Fruit fly (Drosophila melanogaster) whole organism, embryonic: Measurements from ENCODE around the gene TwdlC.

Experiments
- Atf6 ChIP-seq: fragments of 200-800 bp; sonication (Bioruptor generic); IDR thresholded peaks from 2 replicates; pipeline ENCODE4 v1.3.6; 2022; ENCODE audit warnings: missing biosample characterization, missing genetic modification characterization
- C15 ChIP-seq: fragments of 200-800 bp; sonication (Bioruptor generic); IDR thresholded peaks from 3 replicates; pipeline ENCODE4 v1.3.6; 2022; ENCODE audit warnings: missing biosample characterization, missing genetic modification characterization
- CG10431 ChIP-seq: fragments of 200-800 bp; sonication (Bioruptor generic); optimal IDR thresholded peaks from 3 replicates; lab custom pipeline; 2018; ENCODE audit warnings: missing biosample characterization, mild to moderate bottlenecking, missing genetic modification characterization
- CG10543 ChIP-seq: fragments of 200-800 bp; sonication (Bioruptor generic); optimal IDR thresholded peaks from 3 replicates; lab custom pipeline; 2017; ENCODE audit warnings: missing biosample characterization, mild to moderate bottlenecking, missing genetic modification characterization, moderate library complexity
- CG10654 ChIP-seq: fragments of 200-800 bp; sonication (Bioruptor generic); optimal IDR thresholded peaks from 2 replicates; lab custom pipeline; 2016; ENCODE audit warnings: missing biosample characterization, missing genetic modification characterization
- CG11093 ChIP-seq: fragments of 200-800 bp; sonication (Bioruptor generic); IDR thresholded peaks from 3 replicates; pipeline ENCODE4 v1.3.6; 2022; ENCODE audit warnings: missing biosample characterization, missing genetic modification characterization
- CG12155 ChIP-seq: fragments of 200-800 bp; sonication (Bioruptor generic); optimal IDR thresholded peaks from 3 replicates; lab custom pipeline; 2016; ENCODE audit warnings: missing biosample characterization, missing genetic modification characterization
- CG12942 ChIP-seq: fragments of 200-800 bp; sonication (Bioruptor generic); optimal IDR thresholded peaks from 3 replicates; lab custom pipeline; 2016; ENCODE audit warnings: missing biosample characterization, missing genetic modification characterization
- CG13123 ChIP-seq: fragments of 200-800 bp; sonication (Bioruptor generic); optimal IDR thresholded peaks from 2 replicates; lab custom pipeline; 2016; ENCODE audit warnings: missing biosample characterization, missing genetic modification characterization
- CG13287 ChIP-seq: fragments of 200-800 bp; sonication (Bioruptor generic); IDR thresholded peaks from 2 replicates; pipeline ENCODE4 v1.3.6; 2022; ENCODE audit warnings: missing biosample characterization, missing genetic modification characterization; ENCODE audit not compliant: partially characterized antibody
- CG13424 ChIP-seq: fragments of 200-800 bp; sonication (Bioruptor generic); optimal IDR thresholded peaks from 2 replicates; lab custom pipeline; 2019; ENCODE audit warnings: missing biosample characterization, mild to moderate bottlenecking, missing genetic modification characterization, moderate library complexity
- CG14860 ChIP-seq: fragments of 200-800 bp; sonication (Bioruptor generic); IDR thresholded peaks from 3 replicates; pipeline ENCODE4 v1.3.6; 2022; ENCODE audit warnings: missing biosample characterization, missing genetic modification characterization; ENCODE audit not compliant: partially characterized antibody
- CG16815 ChIP-seq: fragments of 200-800 bp; sonication (Bioruptor generic); optimal IDR thresholded peaks from 3 replicates; lab custom pipeline; 2017; ENCODE audit warnings: missing biosample characterization, mild to moderate bottlenecking, missing genetic modification characterization
- CG17186 ChIP-seq: fragments of 200-800 bp; sonication (Bioruptor generic); optimal IDR thresholded peaks from 3 replicates; lab custom pipeline; 2017; ENCODE audit warnings: missing biosample characterization, missing genetic modification reagents, missing genetic modification characterization
- CG1832 ChIP-seq: fragments of 200-800 bp; sonication (Bioruptor generic); optimal IDR thresholded peaks from 2 replicates; lab custom pipeline; 2017; ENCODE audit warnings: missing biosample characterization, mild to moderate bottlenecking, missing genetic modification characterization, inconsistent platforms
- CG18619 ChIP-seq: fragments of 200-800 bp; sonication (Bioruptor generic); optimal IDR thresholded peaks from 3 replicates; lab custom pipeline; 2017; ENCODE audit warnings: missing biosample characterization, mild to moderate bottlenecking, missing genetic modification characterization
- CG3726 ChIP-seq: fragments of 200-800 bp; sonication (Bioruptor generic); IDR thresholded peaks from 3 replicates; pipeline ENCODE4, ENCODE4 v1.3.6; 2022; ENCODE audit warnings: missing biosample characterization, missing genetic modification characterization
- CG3847 ChIP-seq: fragments of 200-800 bp; sonication (Bioruptor generic); IDR thresholded peaks from 2 replicates; pipeline ENCODE4 v1.3.6; 2022; ENCODE audit warnings: missing biosample characterization, missing genetic modification characterization
- CG4360 ChIP-seq: fragments of 200-800 bp; sonication (Bioruptor generic); IDR thresholded peaks from 2 replicates; pipeline ENCODE4 v1.3.6; 2022; ENCODE audit warnings: missing biosample characterization, missing genetic modification characterization
- CG6654 ChIP-seq: fragments of 200-800 bp; sonication (Bioruptor generic); optimal IDR thresholded peaks from 2 replicates; lab custom pipeline; 2017; ENCODE audit warnings: missing biosample characterization, mild to moderate bottlenecking, missing genetic modification characterization
- CG7839 ChIP-seq: fragments of 200-800 bp; sonication (Bioruptor generic); optimal IDR thresholded peaks from 3 replicates; lab custom pipeline; 2018; ENCODE audit warnings: missing biosample characterization, mild to moderate bottlenecking, missing genetic modification characterization, moderate library complexity
- CG8478 ChIP-seq: fragments of >200 bp; optimal IDR thresholded peaks from 2 replicates; lab custom pipeline; 2018
- CG9817 ChIP-seq: fragments of 200-800 bp; sonication (Bioruptor generic); optimal IDR thresholded peaks from 2 replicates; lab custom pipeline; 2018; ENCODE audit warnings: missing biosample characterization, mild to moderate bottlenecking, missing genetic modification characterization, moderate library complexity
- E2f1 ChIP-seq: fragments of 200-800 bp; sonication (Bioruptor generic); IDR thresholded peaks from 2 replicates; pipeline ENCODE4 v1.3.6; 2022; ENCODE audit warnings: missing biosample characterization, missing genetic modification characterization
- E2f2 ChIP-seq: fragments of 200-800 bp; sonication (Bioruptor generic); IDR thresholded peaks from 2 replicates; pipeline ENCODE4 v1.3.6; 2022; ENCODE audit warnings: missing biosample characterization, missing genetic modification characterization
- Gsc ChIP-seq: fragments of 200-800 bp; sonication (Bioruptor generic); IDR thresholded peaks from 2 replicates; pipeline ENCODE4 v1.3.6; 2022; ENCODE audit warnings: missing biosample characterization, missing genetic modification characterization
- HLH4C ChIP-seq: fragments of 200-800 bp; sonication (Bioruptor generic); IDR thresholded peaks from 3 replicates; pipeline ENCODE4 v1.3.6; 2022; ENCODE audit warnings: missing biosample characterization, missing genetic modification characterization; ENCODE audit not compliant: partially characterized antibody
- MESR4 ChIP-seq: fragments of 200-800 bp; sonication (Bioruptor generic); optimal IDR thresholded peaks from 2 replicates; lab custom pipeline; 2018; ENCODE audit warnings: missing biosample characterization, mild to moderate bottlenecking, missing genetic modification characterization, moderate library complexity
- Myb ChIP-seq: fragments of 200-800 bp; sonication (Bioruptor generic); optimal IDR thresholded peaks from 2 replicates; lab custom pipeline; 2016; ENCODE audit warnings: missing biosample characterization, missing genetic modification characterization
- Sry-δ ChIP-seq: fragments of 200-800 bp; sonication (Bioruptor generic); optimal IDR thresholded peaks from 2 replicates; lab custom pipeline; 2016; ENCODE audit warnings: missing biosample characterization, missing genetic modification characterization
- ase ChIP-seq: fragments of 200-800 bp; sonication (Bioruptor generic); IDR thresholded peaks from 3 replicates; pipeline ENCODE4 v1.3.6; 2022; ENCODE audit warnings: missing biosample characterization, missing genetic modification characterization
- ash1 ChIP-seq: fragments of 200-800 bp; sonication (Bioruptor generic); optimal IDR thresholded peaks from 2 replicates; lab custom pipeline; 2018; ENCODE audit warnings: missing biosample characterization, mild to moderate bottlenecking, missing genetic modification characterization
- cato ChIP-seq: fragments of 200-800 bp; sonication (Bioruptor generic); optimal IDR thresholded peaks from 2 replicates; lab custom pipeline; 2016; ENCODE audit warnings: missing biosample characterization, missing genetic modification characterization, borderline replicate concordance
- cg ChIP-seq: fragments of 200-800 bp; sonication (Bioruptor generic); optimal IDR thresholded peaks from 3 replicates; lab custom pipeline; 2019; ENCODE audit warnings: missing biosample characterization, mild to moderate bottlenecking, missing genetic modification characterization, moderate library complexity
- chm ChIP-seq: fragments of 200-800 bp; sonication (Bioruptor generic); IDR thresholded peaks from 2 replicates; pipeline ENCODE4 v1.3.6; 2022; ENCODE audit warnings: missing biosample characterization, missing genetic modification characterization
- chn ChIP-seq: fragments of 200-800 bp; sonication (Bioruptor generic); optimal IDR thresholded peaks from 2 replicates; lab custom pipeline; 2016; ENCODE audit warnings: missing biosample characterization, missing genetic modification characterization
- fru ChIP-seq: fragments of >200 bp; optimal IDR thresholded peaks from 2 replicates; lab custom pipeline; 2017
- gem ChIP-seq: fragments of 200-800 bp; sonication (Bioruptor generic); optimal IDR thresholded peaks from 2 replicates; lab custom pipeline; 2019; ENCODE audit warnings: missing biosample characterization, mild to moderate bottlenecking, missing genetic modification characterization, moderate library complexity
- gro ChIP-seq: fragments of 200-800 bp; sonication (Bioruptor generic); optimal IDR thresholded peaks from 2 replicates; lab custom pipeline; 2016; ENCODE audit warnings: missing biosample characterization, missing genetic modification characterization
- hkb ChIP-seq, 2 experiments: fragments of 200-800 bp in 1 of 2; fragments of >200 bp in 1 of 2; sonication (Bioruptor generic) in 1 of 2; IDR thresholded peaks in 1 of 2; optimal IDR thresholded peaks in 1 of 2; 2 replicates each; pipeline versions ENCODE4 v1.3.6 to Lab custom; 2017 to 2022; ENCODE audit warnings: missing biosample characterization in 1 of 2, missing genetic modification characterization in 1 of 2
- ind ChIP-seq: fragments of 200-800 bp; sonication (Bioruptor generic); optimal IDR thresholded peaks from 3 replicates; lab custom pipeline; 2016; ENCODE audit warnings: missing biosample characterization, missing genetic modification characterization
- lbe ChIP-seq: fragments of 200-800 bp; sonication (Bioruptor generic); optimal IDR thresholded peaks from 2 replicates; lab custom pipeline; 2016; ENCODE audit warnings: missing biosample characterization, mild to moderate bottlenecking, missing genetic modification characterization
- nom ChIP-seq: fragments of 200-800 bp; sonication (Bioruptor generic); optimal IDR thresholded peaks from 2 replicates; lab custom pipeline; 2017; ENCODE audit warnings: missing biosample characterization, missing genetic modification characterization, mild to moderate bottlenecking, moderate library complexity, missing genetic modification reagents
- pho ChIP-seq: fragments of 200-800 bp; sonication (Bioruptor generic); optimal IDR thresholded peaks from 2 replicates; lab custom pipeline; 2016; ENCODE audit warnings: missing biosample characterization, missing genetic modification characterization
- pum ChIP-seq: fragments of 200-800 bp; sonication (Bioruptor generic); optimal IDR thresholded peaks from 2 replicates; lab custom pipeline; 2016; ENCODE audit warnings: missing biosample characterization, missing genetic modification characterization
- sens-2 ChIP-seq: fragments of 200-800 bp; sonication (Bioruptor generic); IDR thresholded peaks from 2 replicates; pipeline ENCODE4 v1.3.6; 2022; ENCODE audit warnings: missing biosample characterization, missing genetic modification characterization
- sima ChIP-seq: fragments of 200-800 bp; sonication (Bioruptor generic); optimal IDR thresholded peaks from 2 replicates; lab custom pipeline; 2016; ENCODE audit warnings: missing biosample characterization, missing genetic modification characterization
- sisA ChIP-seq: fragments of 200-800 bp; sonication (Bioruptor generic); IDR thresholded peaks from 2 replicates; pipeline ENCODE4 v1.3.6; 2022; ENCODE audit warnings: missing biosample characterization, missing genetic modification characterization
- stc ChIP-seq: fragments of 200-800 bp; sonication (Bioruptor generic); IDR thresholded peaks from 2 replicates; pipeline ENCODE4 v1.3.6; 2022; ENCODE audit warnings: missing biosample characterization, missing genetic modification characterization
- tap ChIP-seq: fragments of 200-800 bp; optimal IDR thresholded peaks from 3 replicates; lab custom pipeline; 2019; ENCODE audit warnings: missing biosample characterization, mild to moderate bottlenecking, missing genetic modification characterization, moderate library complexity

Gene TwdlC

DNA sequence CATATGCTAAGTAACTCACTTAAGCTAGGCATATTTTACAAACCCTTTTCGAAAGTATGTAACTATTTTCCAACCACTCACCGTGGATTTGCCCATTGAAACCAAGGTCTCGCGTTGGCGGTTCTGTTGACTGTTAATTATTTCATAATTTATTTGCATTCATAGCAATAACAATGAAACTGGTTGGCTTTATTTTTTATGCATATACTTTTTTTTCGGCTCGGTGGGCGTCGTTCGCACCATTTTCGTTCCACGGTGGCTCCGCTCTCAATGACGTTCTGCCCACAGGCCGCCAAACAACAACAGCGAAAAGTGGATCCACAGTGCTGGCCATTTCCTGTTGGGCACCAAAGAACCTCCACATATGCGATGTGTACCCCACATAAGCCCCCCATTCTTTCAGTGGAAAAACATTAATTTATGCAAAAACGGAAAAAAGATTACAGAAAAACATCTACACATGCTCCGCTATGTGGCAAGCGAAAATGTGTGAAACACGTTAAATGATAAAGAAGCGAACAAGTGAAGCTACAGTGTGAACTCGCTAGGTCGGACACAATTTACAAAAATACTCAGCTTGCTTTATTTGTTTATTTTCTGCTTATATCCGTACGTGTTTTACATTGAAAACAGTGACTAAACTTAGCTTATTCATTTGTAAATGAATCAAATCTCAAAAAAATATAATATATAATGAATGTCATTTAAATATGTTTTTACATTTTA is 26.9 kb upstream of the TwdlC start (continued):
- TF ChIP-seq CG14860 (no peak), CG3726 (GFP tag; lab: Robert Waterston, UW) (0 out of 3 replicates have a peak, but pooled peaks have one; percentile 24), CG12942 (GFP tag; lab: Kevin White, UChicago) (no peak), CG9817 (tag; lab: Kevin White, UChicago) (no peak), sima (GFP tag; lab: Kevin White, UChicago) (no peak), CG13424 (peak; percentile 52), CG7839 (peak; percentile 43), CG12155 (GFP tag; lab: Kevin White, UChicago) (peak; percentile 21), chn (GFP tag; lab: Kevin White, UChicago) (no peak), fru (lab: Kevin White, UChicago) (no peak), CG1832 (GFP tag; lab: Kevin White, UChicago) (no peak), sens-2 (GFP tag; lab: Robert Waterston, UW) (no peak), pum (GFP tag; lab: Kevin White, UChicago) (no peak), Myb (GFP tag; lab: Kevin White, UChicago) (no peak), E2f2 (GFP tag; lab: Robert Waterston, UW) (peak; percentile 27; the same call in 1 of the 2 replicates), HLH4C (GFP tag; lab: Robert Waterston, UW) (no peak), gem (tag; lab: Kevin White, UChicago) (peak; percentile 56), nom (no peak), ash1 (GFP tag; lab: Kevin White, UChicago) (no peak), gro (no peak), C15 (GFP tag; lab: Robert Waterston, UW) (no peak), cg (GFP tag; lab: Kevin White, UChicago) (no peak), CG16815 (no peak), sisA (GFP tag; lab: Robert Waterston, UW) (peak; percentile 24; the same call in 1 of the 2 replicates), CG18619 (peak; percentile 42), chm (GFP tag; lab: Robert Waterston, UW) (peak; percentile 51; the same call in 1 of the 2 replicates), CG13123 (GFP tag; lab: Kevin White, UChicago) (no peak), CG11093 (GFP tag; lab: Robert Waterston, UW) (no peak), CG13287 (GFP tag; lab: Robert Waterston, UW) (no peak), Sry-δ (no peak), cato (GFP tag; lab: Kevin White, UChicago) (no peak), CG10543 (no peak), CG17186 (GFP tag; lab: Kevin White, UChicago) (no peak), Atf6 (GFP tag; lab: Robert Waterston, UW) (peak; percentile 48; the same call in 1 of the 2 replicates), E2f1 (GFP tag; lab: Robert Waterston, UW) (0 out of 2 replicates have a peak, but pooled peaks have one; percentile 10), ind (peak; percentile 29), CG10431 (GFP tag; lab: Kevin White, UChicago) (no peak), ase (no peak), tap (tag; lab: Kevin White, UChicago) (peak; percentile 29), CG4360 (GFP tag; lab: Robert Waterston, UW) (0 out of 2 replicates have a peak, but pooled peaks have one; percentile 39), CG3847 (0 out of 2 replicates have a peak, but pooled peaks have one; percentile 11), MESR4 (GFP tag; lab: Kevin White, UChicago) (no peak), lbe (GFP tag; lab: Kevin White, UChicago) (peak; percentile 9), pho (GFP tag; lab: Kevin White, UChicago) (no peak), CG8478 (lab: Kevin White, UChicago) (no peak), CG6654 (no peak), CG10654 (GFP tag; lab: Kevin White, UChicago) (no peak), hkb (optimal IDR thresholded peaks at IDR 0.05; lab: Kevin White, UChicago) (no peak), hkb (GFP tag; IDR thresholded peaks at IDR 0.05; lab: Robert Waterston, UW) (peak; percentile 46), stc (no peak), Gsc (GFP tag; lab: Robert Waterston, UW) (no peak)
